Fruit fly (Drosophila melanogaster): Measurements from ENCODE around the gene Atg18a.

Atg18a gene

dm6 chr3L:8185263-8186227 is 1.1 kb upstream of the Atg18a start:
- TF ChIP-seq CG14965 (GFP tag; optimal IDR thresholded peaks at IDR 0.05; ENCODE audit: borderline replicate concordance) = no peak
- TF ChIP-seq ato (GFP tag; IDR thresholded peaks at IDR 0.05; ENCODE audit: partially characterized antibody) = no peak
- no peak for TF ChIP-seq Mrtf (GFP tag; IDR thresholded peaks at IDR 0.05)
- TF ChIP-seq wor (GFP tag; IDR thresholded peaks at IDR 0.05) = no peak
- 0 out of 2 replicates have a peak, but pooled peaks have one; percentile 25 for TF ChIP-seq ham (GFP tag; IDR thresholded peaks at IDR 0.05)
- no peak for TF ChIP-seq zen2 (GFP tag; IDR thresholded peaks at IDR 0.05; ENCODE audit: partially characterized antibody)
- peak; percentile 64 for TF ChIP-seq lilli (GFP tag; optimal IDR thresholded peaks at IDR 0.05)
- no peak for TF ChIP-seq dmrt11E (tag; optimal IDR thresholded peaks at IDR 0.05)
- peak; percentile 65 for TF ChIP-seq shn (GFP tag; optimal IDR thresholded peaks at IDR 0.05)
- TF ChIP-seq nom (GFP tag; optimal IDR thresholded peaks at IDR 0.05) = peak; percentile 40
- no peak for TF ChIP-seq TFAM (GFP tag; optimal IDR thresholded peaks at IDR 0.05)
- TF ChIP-seq B-H2 (GFP tag; optimal IDR thresholded peaks at IDR 0.05) = no peak
- peak; percentile 2 for TF ChIP-seq nerfin-1 (tag; optimal IDR thresholded peaks at IDR 0.05)
- TF ChIP-seq CG17361 (GFP tag; IDR thresholded peaks at IDR 0.05) = 0 out of 3 replicates have a peak, but pooled peaks have one; percentile 45
- peak; percentile 33 for TF ChIP-seq CG17385 (GFP tag; optimal IDR thresholded peaks at IDR 0.05)
- no peak for TF ChIP-seq Dll (GFP tag; IDR thresholded peaks at IDR 0.05; ENCODE audit: partially characterized antibody)
- TF ChIP-seq wdn (GFP tag; IDR thresholded peaks at IDR 0.05) = no peak
- peak; percentile 32 for TF ChIP-seq CG17829 (tag; optimal IDR thresholded peaks at IDR 0.05)
- no peak for TF ChIP-seq so (GFP tag; IDR thresholded peaks at IDR 0.05)
- TF ChIP-seq Spps (tag; optimal IDR thresholded peaks at IDR 0.05) = no peak
- peak; percentile 56; the same call in 1 of the 3 replicates for TF ChIP-seq Optix (GFP tag; IDR thresholded peaks at IDR 0.05)
- TF ChIP-seq Scr (GFP tag; IDR thresholded peaks at IDR 0.05; ENCODE audit: partially characterized antibody) = 0 out of 2 replicates have a peak, but pooled peaks have one; percentile 13
- TF ChIP-seq salm (tag; optimal IDR thresholded peaks at IDR 0.05) = no peak
- TF ChIP-seq crp (GFP tag; optimal IDR thresholded peaks at IDR 0.05) = no peak
- TF ChIP-seq Nf-YB (GFP tag; optimal IDR thresholded peaks at IDR 0.05) = peak; percentile 52
- no peak for TF ChIP-seq knrl (GFP tag; IDR thresholded peaks at IDR 0.05; ENCODE audit: partially characterized antibody)
- TF ChIP-seq danr (GFP tag; IDR thresholded peaks at IDR 0.05) = peak; percentile 38; the same call in 1 of the 2 replicates
- no peak for TF ChIP-seq CG1832 (GFP tag; optimal IDR thresholded peaks at IDR 0.05)
- TF ChIP-seq Doc3 (GFP tag; IDR thresholded peaks at IDR 0.05; ENCODE audit: partially characterized antibody) = no peak
- peak; percentile 11 for TF ChIP-seq CG6683 (GFP tag; optimal IDR thresholded peaks at IDR 0.05)
- TF ChIP-seq fd102C (GFP tag; optimal IDR thresholded peaks at IDR 0.05) = no peak
- TF ChIP-seq CG3281 (GFP tag; optimal IDR thresholded peaks at IDR 0.05) = peak; percentile 64
- peak; percentile 29 for TF ChIP-seq CG1792 (GFP tag; optimal IDR thresholded peaks at IDR 0.05)
- peak; percentile 42 for TF ChIP-seq CG2712 (tag; optimal IDR thresholded peaks at IDR 0.05)
- no peak for TF ChIP-seq usp (GFP tag; optimal IDR thresholded peaks at IDR 0.05)
- peak; percentile 2 for TF ChIP-seq CG6654 (GFP tag; optimal IDR thresholded peaks at IDR 0.05)
- TF ChIP-seq CG12744 (GFP tag; optimal IDR thresholded peaks at IDR 0.05) = no peak
- peak; percentile 63 for TF ChIP-seq CG16863 (GFP tag; optimal IDR thresholded peaks at IDR 0.05)
- peak; percentile 13 for TF ChIP-seq tx (GFP tag; optimal IDR thresholded peaks at IDR 0.05)
- TF ChIP-seq CG6689 (GFP tag; IDR thresholded peaks at IDR 0.05) = peak; percentile 46
- TF ChIP-seq CG18764 (GFP tag; optimal IDR thresholded peaks at IDR 0.05) = no peak
- no peak for TF ChIP-seq CG43689 (GFP tag; IDR thresholded peaks at IDR 0.05)
- peak; percentile 38 for TF ChIP-seq CG12104 (GFP tag; optimal IDR thresholded peaks at IDR 0.05)
- peak; percentile 27 for TF ChIP-seq CG1647 (GFP tag; optimal IDR thresholded peaks at IDR 0.05)
- no peak for TF ChIP-seq Hr39 (optimal IDR thresholded peaks at IDR 0.05)
- peak; percentile 75 for TF ChIP-seq dysf (GFP tag; IDR thresholded peaks at IDR 0.05)
- TF ChIP-seq CG11560 (tag; IDR thresholded peaks at IDR 0.05) = no peak
- no peak for TF ChIP-seq emc (GFP tag; optimal IDR thresholded peaks at IDR 0.05)

All from whole organism, embryonic.